Fruit fly (Drosophila melanogaster): ENCODE data around the gene Mnat9.

Gene Mnat9

dm6 chr3R:31580586-31580994, 35.4 kb downstream of the Mnat9 start, which contains the start of the genes pygo and rod (continued):
- TF ChIP-seq hb (GFP tag; IDR thresholded peaks at IDR 0.05; ENCODE audit: partially characterized antibody) (peak; percentile 72; the same call in 2 of the 3 replicates), CG2202 (tag; optimal IDR thresholded peaks at IDR 0.05) (no peak), NC2α (GFP tag; optimal IDR thresholded peaks at IDR 0.05) (no peak), zfh2 (GFP tag; optimal IDR thresholded peaks at IDR 0.05) (peak; percentile 15), jumu (GFP tag; optimal IDR thresholded peaks at IDR 0.05) (peak; percentile 59), sqz (GFP tag; optimal IDR thresholded peaks at IDR 0.05) (no peak), CrebB (tag; optimal IDR thresholded peaks at IDR 0.05) (no peak), wek (GFP tag; optimal IDR thresholded peaks at IDR 0.05) (no peak), CG1529 (GFP tag; optimal IDR thresholded peaks at IDR 0.05) (no peak), ham (GFP tag; IDR thresholded peaks at IDR 0.05) (no peak), CG1832 (GFP tag; optimal IDR thresholded peaks at IDR 0.05) (no peak), CG7271 (tag; optimal IDR thresholded peaks at IDR 0.05) (no peak), ssp (GFP tag; IDR thresholded peaks at IDR 0.05) (0 out of 2 replicates have a peak, but pooled peaks have one; percentile 17), sens-2 (GFP tag; IDR thresholded peaks at IDR 0.05) (no peak), br (optimal IDR thresholded peaks at IDR 0.05) (no peak), CG13894 (tag; optimal IDR thresholded peaks at IDR 0.05) (no peak), ci (GFP tag; IDR thresholded peaks at IDR 0.05) (peak; percentile 28; the same call in 1 of the 3 replicates), CG3163 (GFP tag; optimal IDR thresholded peaks at IDR 0.05) (no peak), CG16863 (GFP tag; optimal IDR thresholded peaks at IDR 0.05) (no peak), CG8290 (GFP tag; optimal IDR thresholded peaks at IDR 0.05) (no peak), CG8290 (tag; optimal IDR thresholded peaks at IDR 0.05) (no peak), CG9876 (GFP tag; optimal IDR thresholded peaks at IDR 0.05) (no peak), NFAT (GFP tag; IDR thresholded peaks at IDR 0.05) (no peak), CG17568 (GFP tag; optimal IDR thresholded peaks at IDR 0.05) (no peak), gt (GFP tag; IDR thresholded peaks at IDR 0.05) (no peak), p53 (GFP tag; optimal IDR thresholded peaks at IDR 0.05) (peak; percentile 39), HHEX (GFP tag; optimal IDR thresholded peaks at IDR 0.05) (no peak), dm (GFP tag; optimal IDR thresholded peaks at IDR 0.05) (no peak), Adf1 (GFP tag; IDR thresholded peaks at IDR 0.05) (no peak), CG3281 (GFP tag; optimal IDR thresholded peaks at IDR 0.05) (no peak), CG4730 (GFP tag; IDR thresholded peaks at IDR 0.05) (no peak), CG3065 (GFP tag; optimal IDR thresholded peaks at IDR 0.05) (no peak), gcm2 (GFP tag; optimal IDR thresholded peaks at IDR 0.05) (no peak), CG7745 (tag; optimal IDR thresholded peaks at IDR 0.05) (no peak), CG6791 (GFP tag; IDR thresholded peaks at IDR 0.05; ENCODE audit: partially characterized antibody) (peak; percentile 63; the same call in 2 of the 3 replicates), caup (GFP tag; optimal IDR thresholded peaks at IDR 0.05; ENCODE audit: severe bottlenecking) (no peak), CG10431 (GFP tag; optimal IDR thresholded peaks at IDR 0.05) (no peak), Fer3 (tag; optimal IDR thresholded peaks at IDR 0.05) (no peak), HLHmδ (GFP tag; optimal IDR thresholded peaks at IDR 0.05) (no peak), pho (GFP tag; optimal IDR thresholded peaks at IDR 0.05) (no peak), gce (GFP tag; IDR thresholded peaks at IDR 0.05) (no peak), tin (GFP tag; optimal IDR thresholded peaks at IDR 0.05) (no peak), HLH4C (GFP tag; IDR thresholded peaks at IDR 0.05; ENCODE audit: partially characterized antibody) (peak; percentile 72), Med (GFP tag) (peak; percentile 78), CG16779 (GFP tag; IDR thresholded peaks at IDR 0.05) (no peak), CG42726 (GFP tag; IDR thresholded peaks at IDR 0.05; ENCODE audit: partially characterized antibody) (0 out of 2 replicates have a peak, but pooled peaks have one; percentile 29), CG3407 (GFP tag; optimal IDR thresholded peaks at IDR 0.05) (no peak), unpg (GFP tag; optimal IDR thresholded peaks at IDR 0.05) (no peak), CG10654 (GFP tag; optimal IDR thresholded peaks at IDR 0.05) (no peak), Ravus (GFP tag; IDR thresholded peaks at IDR 0.05) (no peak), nerfin-1 (tag; optimal IDR thresholded peaks at IDR 0.05) (peak; percentile 60), tio (GFP tag; optimal IDR thresholded peaks at IDR 0.05) (no peak)

All from whole organism, embryonic.